Worm (Caenorhabditis elegans) whole organism, young adult: Measurements from ENCODE around the gene T01D3.3.
A peak's percentile ranks its signal among the peaks of the same experiment; 100 is the strongest.

Source experiments
- D2030.7 ChIP-seq: fragments of 200-800 bp; sonication (Bioruptor generic); IDR thresholded peaks from 2 replicates; pipeline ENCODE4 v1.3.6; 2022; ENCODE audit warnings: missing genetic modification reagents, missing genetic modification characterization, missing compliant biosample characterization
- F10E7.11 ChIP-seq: sonication (generic microtip); optimal IDR thresholded peaks from 2 replicates; lab custom pipeline; 2017; ENCODE audit warnings: mild to moderate bottlenecking, missing genetic modification characterization, moderate library complexity, missing compliant biosample characterization
- F33H1.4 ChIP-seq: fragments of 200-800 bp; sonication (Bioruptor generic); IDR thresholded peaks from 2 replicates; pipeline ENCODE4 v1.3.6; 2022; ENCODE audit warnings: missing genetic modification reagents, missing genetic modification characterization, missing compliant biosample characterization
- K11D2.4 ChIP-seq: fragments of 200-800 bp; sonication (Bioruptor generic); IDR thresholded peaks from 2 replicates; pipeline ENCODE4 v1.3.6; 2022; ENCODE audit warnings: missing genetic modification reagents, missing genetic modification characterization, missing compliant biosample characterization
- K12H6.12 ChIP-seq: fragments of 200-800 bp; sonication (Bioruptor generic); optimal IDR thresholded peaks from 2 replicates; lab custom pipeline; 2018; ENCODE audit warnings: mild to moderate bottlenecking, missing genetic modification characterization, missing compliant biosample characterization
- Y53G8AR.9 ChIP-seq: fragments of 200-800 bp; sonication (Bioruptor generic); conservative IDR thresholded peaks from 2 replicates; pipeline ENCODE4 v1.3.6; 2022; ENCODE audit warnings: missing genetic modification reagents, missing genetic modification characterization, missing compliant biosample characterization
- ZK185.1 ChIP-seq: sonication (generic microtip); optimal IDR thresholded peaks from 2 replicates; lab custom pipeline; 2016; ENCODE audit warnings: mild to moderate bottlenecking, missing genetic modification characterization, missing compliant biosample characterization; ENCODE audit not compliant: poor library complexity, severe bottlenecking
- akir-1 ChIP-seq: fragments of 200-800 bp; sonication (Bioruptor generic); optimal IDR thresholded peaks from 2 replicates; lab custom pipeline; 2018; ENCODE audit warnings: mild to moderate bottlenecking, missing genetic modification characterization, moderate library complexity, missing compliant biosample characterization
- aptf-2 ChIP-seq: fragments of 200-800 bp; sonication (Bioruptor generic); conservative IDR thresholded peaks from 2 replicates; pipeline ENCODE4 v1.3.6; 2022; ENCODE audit warnings: missing genetic modification reagents, missing genetic modification characterization, missing compliant biosample characterization
- aptf-3 ChIP-seq: fragments of 200-800 bp; sonication (Bioruptor generic); IDR thresholded peaks from 2 replicates; pipeline ENCODE4 v1.3.6; 2022; ENCODE audit warnings: missing genetic modification characterization, missing compliant biosample characterization
- attf-3 ChIP-seq: fragments of 200-800 bp; sonication (Bioruptor generic); conservative IDR thresholded peaks from 2 replicates; pipeline ENCODE4 v1.3.6; 2022; ENCODE audit warnings: missing genetic modification reagents, missing genetic modification characterization, missing compliant biosample characterization
- attf-5 ChIP-seq: fragments of 200-800 bp; sonication (Bioruptor generic); optimal IDR thresholded peaks from 2 replicates; lab custom pipeline; 2018; ENCODE audit warnings: mild to moderate bottlenecking, missing genetic modification characterization, missing compliant biosample characterization
- bed-1 ChIP-seq: fragments of 200-800 bp; sonication (Bioruptor generic); IDR thresholded peaks from 2 replicates; pipeline ENCODE4 v1.3.6; 2022; ENCODE audit warnings: missing genetic modification reagents, missing genetic modification characterization, missing compliant biosample characterization
- bed-2 ChIP-seq: fragments of 200-800 bp; sonication (Bioruptor generic); IDR thresholded peaks from 2 replicates; pipeline ENCODE4 v1.3.6; 2022; ENCODE audit warnings: missing genetic modification reagents, missing genetic modification characterization, missing compliant biosample characterization
- ceh-27 ChIP-seq: fragments of 200-800 bp; sonication (Bioruptor generic); optimal IDR thresholded peaks from 2 replicates; lab custom pipeline; 2018; ENCODE audit warnings: mild to moderate bottlenecking, missing genetic modification characterization, moderate library complexity, missing compliant biosample characterization
- ceh-91 ChIP-seq: fragments of 200-800 bp; sonication (Bioruptor generic); IDR thresholded peaks from 2 replicates; pipeline ENCODE4 v1.3.6; 2022; ENCODE audit warnings: missing genetic modification reagents, missing genetic modification characterization, missing compliant biosample characterization
- die-1 ChIP-seq: sonication (generic microtip); optimal IDR thresholded peaks from 2 replicates; lab custom pipeline; 2016; ENCODE audit warnings: missing genotype, mild to moderate bottlenecking, missing genetic modification characterization, missing compliant biosample characterization
- dox-1 ChIP-seq: fragments of 200-800 bp; sonication (Bioruptor generic); IDR thresholded peaks from 2 replicates; pipeline ENCODE4 v1.3.6; 2022; ENCODE audit warnings: missing genetic modification reagents, missing genetic modification characterization, missing compliant biosample characterization
- egl-44 ChIP-seq: fragments of 200-800 bp; sonication (Bioruptor generic); IDR thresholded peaks from 2 replicates; pipeline ENCODE4 v1.3.6; 2022; ENCODE audit warnings: missing genetic modification reagents, missing genetic modification characterization, missing compliant biosample characterization
- fkh-3 ChIP-seq: sonication (generic microtip); optimal IDR thresholded peaks from 2 replicates; lab custom pipeline; 2016; ENCODE audit warnings: mild to moderate bottlenecking, missing genetic modification characterization, missing compliant biosample characterization
- hmg-1.2 ChIP-seq: fragments of 200-800 bp; sonication (Bioruptor generic); IDR thresholded peaks from 2 replicates; pipeline ENCODE4 v1.3.6; 2022; ENCODE audit warnings: missing genetic modification reagents, missing genetic modification characterization, missing compliant biosample characterization
- hrde-1 ChIP-seq: sonication (generic microtip); optimal IDR thresholded peaks from 2 replicates; lab custom pipeline; 2016; ENCODE audit warnings: missing genetic modification characterization, mild to moderate bottlenecking, missing compliant biosample characterization, moderate library complexity, missing genotype, missing genetic modification reagents, borderline replicate concordance
- hsf-1 ChIP-seq: fragments of 200-800 bp; sonication (Bioruptor generic); IDR thresholded peaks from 2 replicates; pipeline ENCODE4 v1.3.6; 2022; ENCODE audit warnings: missing genetic modification reagents, missing genetic modification characterization, missing compliant biosample characterization
- lag-1 ChIP-seq: fragments of 200-800 bp; sonication (Bioruptor generic); IDR thresholded peaks from 2 replicates; pipeline ENCODE4 v1.3.6; 2022; ENCODE audit warnings: missing genetic modification reagents, missing genetic modification characterization, missing compliant biosample characterization
- let-607 ChIP-seq, 2 experiments: fragments of 200-800 bp in 1 of 2; sonication (Bioruptor generic) in 1 of 2; sonication (generic microtip) in 1 of 2; optimal IDR thresholded peaks; 2 replicates each; lab custom pipeline; 2016 to 2018; ENCODE audit warnings: mild to moderate bottlenecking in 2 of 2, missing compliant biosample characterization in 2 of 2, missing genetic modification characterization in 2 of 2, moderate library complexity in 2 of 2, missing genotype in 1 of 2
- lin-26 ChIP-seq: fragments of 200-800 bp; sonication (Bioruptor generic); IDR thresholded peaks from 2 replicates; pipeline ENCODE4 v1.3.6; 2022; ENCODE audit warnings: missing genetic modification reagents, missing genetic modification characterization, missing compliant biosample characterization
- lsl-1 ChIP-seq: fragments of 200-800 bp; sonication (Bioruptor generic); optimal IDR thresholded peaks from 2 replicates; lab custom pipeline; 2018; ENCODE audit warnings: mild to moderate bottlenecking, missing genetic modification characterization, moderate library complexity, missing compliant biosample characterization
- madf-10 ChIP-seq: sonication (generic microtip); optimal IDR thresholded peaks from 2 replicates; lab custom pipeline; 2016; ENCODE audit warnings: mild to moderate bottlenecking, missing genetic modification characterization, missing compliant biosample characterization
- madf-8 ChIP-seq: fragments of 200-800 bp; sonication (Bioruptor generic); conservative IDR thresholded peaks from 2 replicates; pipeline ENCODE4 v1.3.6; 2022; ENCODE audit warnings: missing genetic modification reagents, missing genetic modification characterization, missing compliant biosample characterization
- mcd-1 ChIP-seq: fragments of 200-800 bp; sonication (Bioruptor generic); IDR thresholded peaks from 2 replicates; pipeline ENCODE4 v1.3.6; 2022; ENCODE audit warnings: missing genetic modification reagents, missing genetic modification characterization, missing compliant biosample characterization
- nhr-120 ChIP-seq: fragments of 200-800 bp; sonication (Bioruptor generic); IDR thresholded peaks from 2 replicates; pipeline ENCODE4 v1.3.6; 2022; ENCODE audit warnings: missing genetic modification characterization, missing compliant biosample characterization
- nhr-80 ChIP-seq: sonication (generic microtip); optimal IDR thresholded peaks from 2 replicates; lab custom pipeline; 2016; ENCODE audit warnings: missing genetic modification characterization, missing compliant biosample characterization
- nhr-90 ChIP-seq: sonication (generic microtip); optimal IDR thresholded peaks from 2 replicates; lab custom pipeline; 2016; ENCODE audit warnings: missing genotype, mild to moderate bottlenecking, missing genetic modification characterization, missing compliant biosample characterization
- pbrm-1 ChIP-seq: fragments of 200-800 bp; sonication (Bioruptor generic); IDR thresholded peaks from 2 replicates; pipeline ENCODE4 v1.3.6; 2022; ENCODE audit warnings: missing genetic modification reagents, missing genetic modification characterization, missing compliant biosample characterization
- rcor-1 ChIP-seq: fragments of 200-800 bp; sonication (Bioruptor generic); IDR thresholded peaks from 2 replicates; pipeline ENCODE4 v1.3.6; 2022; ENCODE audit warnings: missing genetic modification reagents, missing genetic modification characterization, missing compliant biosample characterization
- rec-8 ChIP-seq, 2 experiments: sonication (generic microtip); optimal IDR thresholded peaks; 2 replicates each; lab custom pipeline; 2016; ENCODE audit warnings: mild to moderate bottlenecking in 2 of 2, missing genetic modification characterization in 2 of 2, missing genetic modification reagents in 2 of 2, missing genotype in 2 of 2, missing biosample characterization in 1 of 2, missing compliant biosample characterization in 1 of 2, moderate library complexity in 1 of 2
- sdz-38 ChIP-seq: sonication (generic microtip); optimal IDR thresholded peaks from 2 replicates; lab custom pipeline; 2016; ENCODE audit warnings: missing genotype, missing genetic modification characterization, missing compliant biosample characterization
- snpc-1.1 ChIP-seq: sonication (generic microtip); optimal IDR thresholded peaks from 2 replicates; lab custom pipeline; 2017; ENCODE audit warnings: missing genetic modification characterization, mild to moderate bottlenecking, missing compliant biosample characterization, antibody characterized with exemption, moderate library complexity, missing genotype, missing genetic modification reagents; ENCODE audit not compliant: insufficient read depth
- snpc-4 ChIP-seq, 5 experiments: fragments of 150-350 bp in 1 of 5; sonication (generic microtip) in 4 of 5; optimal IDR thresholded peaks; 2 replicates each; lab custom pipeline; 2014 to 2018; ENCODE audit warnings: missing genetic modification characterization in 5 of 5, missing biosample characterization in 3 of 5, antibody characterized with exemption in 2 of 5, mild to moderate bottlenecking in 2 of 5, missing compliant biosample characterization in 2 of 5, missing genotype in 2 of 5, moderate library complexity in 2 of 5, missing genetic modification reagents in 1 of 5
- somi-1 ChIP-seq: fragments of 200-800 bp; sonication (Bioruptor generic); optimal IDR thresholded peaks from 2 replicates; lab custom pipeline; 2018; ENCODE audit warnings: mild to moderate bottlenecking, missing genetic modification characterization, missing compliant biosample characterization
- unc-130 ChIP-seq: sonication (generic microtip); optimal IDR thresholded peaks from 2 replicates; lab custom pipeline; 2016; ENCODE audit warnings: missing genetic modification reagents, missing genetic modification characterization, missing compliant biosample characterization
- zim-3 ChIP-seq: sonication (generic microtip); optimal IDR thresholded peaks from 2 replicates; lab custom pipeline; 2017; ENCODE audit warnings: mild to moderate bottlenecking, missing genetic modification characterization, moderate library complexity, missing compliant biosample characterization
- ztf-18 ChIP-seq: sonication (generic microtip); optimal IDR thresholded peaks from 2 replicates; lab custom pipeline; 2016; ENCODE audit warnings: missing genotype, mild to moderate bottlenecking, missing genetic modification characterization, missing compliant biosample characterization
- ztf-22 ChIP-seq: fragments of 200-800 bp; sonication (Bioruptor generic); optimal IDR thresholded peaks from 2 replicates; lab custom pipeline; 2018; ENCODE audit warnings: mild to moderate bottlenecking, missing genetic modification characterization, moderate library complexity, missing compliant biosample characterization
- ztf-25 ChIP-seq: fragments of 200-800 bp; sonication (Bioruptor generic); IDR thresholded peaks from 2 replicates; pipeline ENCODE4 v1.3.6; 2022; ENCODE audit warnings: missing genetic modification reagents, missing genetic modification characterization, missing compliant biosample characterization
- ztf-28 ChIP-seq: fragments of 200-800 bp; sonication (Bioruptor generic); IDR thresholded peaks from 2 replicates; pipeline ENCODE4 v1.3.6; 2022; ENCODE audit warnings: missing genetic modification reagents, missing genetic modification characterization, missing compliant biosample characterization

T01D3.3 gene

ce11 chrV:13715223-13715686 lies 11.2 kb downstream of the T01D3.3 start, which contains the start of gene zipt-9 (continued):
- TF ChIP-seq snpc-4 (GFP tag; optimal IDR thresholded peaks at IDR 0.05; lab: Kevin White, UChicago) (no peak), snpc-4 (tag; optimal IDR thresholded peaks at IDR 0.05; lab: Kevin White, UChicago) (peak in 2 of 4 experiments; percentile 16 to 63), D2030.7 (peak; percentile 47; the same call in 1 of the 2 replicates), attf-3 (GFP tag; lab: Robert Waterston, UW) (peak; percentile 64; the same call in 1 of the 2 replicates), snpc-1.1 (tag; lab: Kevin White, UChicago) (no peak), K12H6.12 (tag; lab: Kevin White, UChicago) (peak; percentile 64), nhr-120 (GFP tag; lab: Robert Waterston, UW) (no peak), rcor-1 (GFP tag; lab: Robert Waterston, UW) (0 out of 2 replicates have a peak, but pooled peaks have one; percentile 16), ceh-91 (GFP tag; lab: Robert Waterston, UW) (peak; percentile 54), somi-1 (GFP tag; lab: Kevin White, UChicago) (peak; percentile 24), ZK185.1 (peak; percentile 84), ztf-18 (tag; lab: Kevin White, UChicago) (peak; percentile 68), K11D2.4 (GFP tag; lab: Robert Waterston, UW) (0 out of 2 replicates have a peak, but pooled peaks have one; percentile 28), dox-1 (GFP tag; lab: Robert Waterston, UW) (peak; percentile 80), egl-44 (GFP tag; lab: Robert Waterston, UW) (no peak), attf-5 (GFP tag; lab: Kevin White, UChicago) (peak; percentile 80), let-607 (tag; optimal IDR thresholded peaks at IDR 0.05; lab: Kevin White, UChicago) (peak in 1 of 2 experiments; percentile 44), rec-8 (tag; optimal IDR thresholded peaks at IDR 0.05; lab: Kevin White, UChicago) (peak in 1 of 2 experiments; percentile 24), ztf-25 (0 out of 2 replicates have a peak, but pooled peaks have one; percentile 51), bed-2 (GFP tag; lab: Robert Waterston, UW) (0 out of 2 replicates have a peak, but pooled peaks have one; percentile 44), hmg-1.2 (GFP tag; lab: Robert Waterston, UW) (peak; percentile 57), lin-26 (GFP tag; lab: Robert Waterston, UW) (no peak), pbrm-1 (GFP tag; lab: Robert Waterston, UW) (peak; percentile 60; the same call in 1 of the 2 replicates), zim-3 (tag; lab: Kevin White, UChicago) (no peak), aptf-3 (GFP tag; lab: Robert Waterston, UW) (no peak), akir-1 (peak; percentile 35), madf-10 (tag; lab: Kevin White, UChicago) (peak; percentile 60), mcd-1 (GFP tag; lab: Robert Waterston, UW) (peak; percentile 94), ztf-28 (peak; percentile 66; the same call in 1 of the 2 replicates), ceh-27 (GFP tag; lab: Kevin White, UChicago) (peak; percentile 80), unc-130 (GFP tag; lab: Kevin White, UChicago) (peak; percentile 15), lsl-1 (GFP tag; lab: Kevin White, UChicago) (peak; percentile 57), F33H1.4 (GFP tag; lab: Robert Waterston, UW) (peak; percentile 15; the same call in 1 of the 2 replicates), madf-8 (GFP tag; lab: Robert Waterston, UW) (peak; percentile 22; the same call in 1 of the 2 replicates), aptf-2 (GFP tag; lab: Robert Waterston, UW) (0 out of 2 replicates have a peak, but pooled peaks have one; percentile 14), hsf-1 (GFP tag; lab: Robert Waterston, UW) (no peak)
- TF ChIP-seq, all 124 proteins: peak for 38

- TF ChIP-seq sdz-38 (tag; lab: Kevin White, UChicago) = no peak
- TF ChIP-seq hrde-1 (tag; lab: Kevin White, UChicago) = no peak
- no peak for TF ChIP-seq die-1
- TF ChIP-seq rec-8 (tag; optimal IDR thresholded peaks at IDR 0.05; lab: Kevin White, UChicago) = no peak
- no peak for TF ChIP-seq bed-1 (GFP tag; lab: Robert Waterston, UW)
- no peak for TF ChIP-seq fkh-3 (tag; lab: Kevin White, UChicago)
- TF ChIP-seq let-607 (tag; optimal IDR thresholded peaks at IDR 0.05; lab: Kevin White, UChicago) = no peak
- no peak for TF ChIP-seq F10E7.11
- TF ChIP-seq ztf-22 (GFP tag; lab: Kevin White, UChicago) = peak; percentile 12
- no peak for TF ChIP-seq Y53G8AR.9 (GFP tag; lab: Robert Waterston, UW)
- peak; percentile 65 for TF ChIP-seq nhr-80 (tag; lab: Kevin White, UChicago)
- TF ChIP-seq ztf-25 = no peak
- TF ChIP-seq nhr-90 (tag; lab: Kevin White, UChicago) = no peak
- no peak for TF ChIP-seq lag-1
Observed at ce11 chrV:13716531-13716930, 12.5 kb downstream of the T01D3.3 start, which contains the start of gene T01D3.6. T01D3.6 (plus strand) TSS chrV:13716824.
